Worm (Caenorhabditis elegans) whole organism, L2 larva: Measurements from ENCODE around the gene fbxa-134.
A peak's percentile ranks its signal among the peaks of the same experiment; 100 is the strongest.

Experiments used
- F13H6.1 ChIP-seq: sonication (generic microtip); optimal IDR thresholded peaks from 2 replicates; lab custom pipeline; 2016; ENCODE audit warnings: missing genetic modification characterization, missing compliant biosample characterization
- R02D3.7 ChIP-seq: fragments of 150-350 bp; optimal IDR thresholded peaks from 2 replicates; lab custom pipeline; 2014; ENCODE audit warnings: missing biosample characterization, missing genetic modification characterization
- ama-1 ChIP-seq: fragments of 150-350 bp; optimal IDR thresholded peaks from 2 replicates; lab custom pipeline; 2018; ENCODE audit warnings: inconsistent platforms
- ceh-16 ChIP-seq: fragments of 150-350 bp; optimal IDR thresholded peaks from 2 replicates; lab custom pipeline; 2014; ENCODE audit warnings: missing biosample characterization, missing genetic modification characterization
- ceh-82 ChIP-seq: fragments of 150-350 bp; optimal IDR thresholded peaks from 2 replicates; lab custom pipeline; 2014; ENCODE audit warnings: missing biosample characterization, missing genetic modification characterization
- crh-2 ChIP-seq: sonication (generic microtip); optimal IDR thresholded peaks from 2 replicates; lab custom pipeline; 2017; ENCODE audit warnings: missing biosample characterization, missing genetic modification characterization
- dmd-4 ChIP-seq: sonication (generic microtip); optimal IDR thresholded peaks from 2 replicates; lab custom pipeline; 2017; ENCODE audit warnings: missing biosample characterization, missing genetic modification characterization
- egl-27 ChIP-seq: sonication (generic microtip); optimal IDR thresholded peaks from 3 replicates; lab custom pipeline; 2017; ENCODE audit warnings: missing biosample characterization, missing genetic modification reagents, missing genetic modification characterization
- gmeb-1 ChIP-seq: fragments of 150-350 bp; optimal IDR thresholded peaks from 2 replicates; lab custom pipeline; 2014; ENCODE audit warnings: missing biosample characterization, missing genetic modification characterization
- lin-13 ChIP-seq: fragments of 150-350 bp; optimal IDR thresholded peaks from 2 replicates; lab custom pipeline; 2014; ENCODE audit warnings: missing biosample characterization, missing genetic modification reagents, missing genetic modification characterization
- lin-39 ChIP-seq: fragments of 150-350 bp; optimal IDR thresholded peaks from 2 replicates; lab custom pipeline; 2014; ENCODE audit warnings: missing biosample characterization, missing genetic modification reagents, missing genetic modification characterization
- lsy-2 ChIP-seq, 2 experiments: fragments of 150-350 bp in 1 of 2; sonication (generic microtip) in 1 of 2; optimal IDR thresholded peaks; 2 replicates each; lab custom pipeline; 2014 to 2017; ENCODE audit warnings: missing biosample characterization in 2 of 2, missing genetic modification characterization in 2 of 2
- mab-5 ChIP-seq: fragments of 150-350 bp; optimal IDR thresholded peaks from 2 replicates; lab custom pipeline; 2014; ENCODE audit warnings: missing biosample characterization, missing genetic modification characterization
- mdl-1 ChIP-seq, 2 experiments: fragments of 150-350 bp in 1 of 2; sonication (generic microtip) in 1 of 2; optimal IDR thresholded peaks; 2 replicates each; lab custom pipeline; 2017; ENCODE audit warnings: missing biosample characterization in 2 of 2, missing genetic modification characterization in 2 of 2
- nhr-10 ChIP-seq: sonication (generic microtip); optimal IDR thresholded peaks from 2 replicates; lab custom pipeline; 2017; ENCODE audit warnings: missing biosample characterization, missing genetic modification characterization
- nhr-11 ChIP-seq: fragments of 150-350 bp; optimal IDR thresholded peaks from 2 replicates; lab custom pipeline; 2014; ENCODE audit warnings: missing biosample characterization, missing genetic modification characterization
- nhr-23 ChIP-seq: fragments of 150-350 bp; optimal IDR thresholded peaks from 2 replicates; lab custom pipeline; 2014; ENCODE audit warnings: missing biosample characterization, missing genetic modification reagents, missing genetic modification characterization
- peb-1 ChIP-seq: fragments of 150-350 bp; optimal IDR thresholded peaks from 2 replicates; lab custom pipeline; 2014; ENCODE audit warnings: missing biosample characterization, missing genetic modification characterization
- sem-4 ChIP-seq: fragments of 150-350 bp; optimal IDR thresholded peaks from 2 replicates; lab custom pipeline; 2014; ENCODE audit warnings: missing biosample characterization, missing genetic modification reagents, missing genetic modification characterization
- sma-3 ChIP-seq: sonication (generic microtip); optimal IDR thresholded peaks from 2 replicates; lab custom pipeline; 2016; ENCODE audit warnings: missing genetic modification reagents, missing genetic modification characterization, missing compliant biosample characterization
- sma-9 ChIP-seq, 2 experiments: fragments of 150-350 bp in 1 of 2; sonication (generic microtip) in 1 of 2; optimal IDR thresholded peaks; 2 replicates each; lab custom pipeline; 2014 to 2016; ENCODE audit warnings: missing genetic modification characterization in 2 of 2, mild to moderate bottlenecking in 1 of 2, missing biosample characterization in 1 of 2, missing compliant biosample characterization in 1 of 2, missing genetic modification reagents in 1 of 2, moderate library complexity in 1 of 2
- snpc-4 ChIP-seq: fragments of 150-350 bp; optimal IDR thresholded peaks from 2 replicates; lab custom pipeline; 2014; ENCODE audit warnings: missing biosample characterization, missing genetic modification characterization
- unc-39 ChIP-seq: fragments of 150-350 bp; optimal IDR thresholded peaks from 2 replicates; lab custom pipeline; 2014; ENCODE audit warnings: missing biosample characterization, missing genetic modification characterization
- unc-55 ChIP-seq: fragments of 150-350 bp; sonication (generic microtip); optimal IDR thresholded peaks from 3 replicates; lab custom pipeline; 2014; ENCODE audit warnings: missing biosample characterization, missing genetic modification reagents, missing genetic modification characterization
- unc-62 ChIP-seq: fragments of 150-350 bp; optimal IDR thresholded peaks from 2 replicates; lab custom pipeline; 2014; ENCODE audit warnings: missing biosample characterization, missing genetic modification reagents, missing genetic modification characterization
- ztf-11 ChIP-seq: sonication (generic microtip); optimal IDR thresholded peaks from 2 replicates; lab custom pipeline; 2017; ENCODE audit warnings: missing biosample characterization, missing genetic modification characterization

Gene fbxa-134

DNA sequence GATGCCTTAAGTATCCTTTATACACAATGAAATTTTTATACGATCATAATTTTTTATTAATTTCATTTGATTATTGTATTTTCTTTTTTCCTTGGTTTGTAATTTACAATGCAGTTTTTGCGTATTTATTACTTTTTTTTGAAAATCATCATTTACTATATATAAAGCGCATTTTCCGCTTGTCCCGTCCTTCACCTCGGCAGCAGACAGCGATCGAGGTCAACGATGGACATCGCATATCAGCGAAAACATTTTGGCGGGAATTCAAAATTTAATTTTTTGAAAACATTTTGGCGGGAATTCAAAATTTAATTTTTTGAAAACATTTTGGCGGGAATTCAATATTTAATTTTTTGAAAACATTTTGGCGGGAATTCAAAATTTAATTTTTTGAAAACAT, 44.7 kb downstream of the fbxa-134 start:
- no peak for TF ChIP-seq lin-13 (GFP tag; lab: Kevin White, UChicago)
- TF ChIP-seq nhr-11 = no peak
- peak; percentile 5 for TF ChIP-seq snpc-4
- no peak for TF ChIP-seq ztf-11 (tag; lab: Kevin White, UChicago)
- no peak for TF ChIP-seq unc-55

DNA sequence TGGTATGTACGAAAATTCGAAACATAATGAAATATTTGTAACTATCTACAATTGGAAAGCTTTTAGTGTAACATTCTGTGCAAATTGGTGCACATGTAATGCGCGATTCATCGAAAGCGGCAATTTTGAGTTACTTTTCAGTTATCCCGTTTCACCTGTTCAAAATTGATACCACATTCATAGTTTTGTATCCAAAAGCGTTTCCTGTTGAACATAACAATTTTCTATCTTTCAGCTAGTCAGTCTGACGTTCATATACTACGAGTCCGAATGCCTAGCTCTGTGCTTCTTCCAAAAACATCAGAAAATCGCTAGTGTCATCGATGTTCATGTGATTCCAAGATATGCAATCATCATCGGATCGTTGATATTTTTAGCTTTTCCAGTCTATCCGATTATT, 49.3 kb downstream of the fbxa-134 start:
- TF ChIP-seq dmd-4 (tag; lab: Kevin White, UChicago) (no peak), mdl-1 (tag; optimal IDR thresholded peaks at IDR 0.05; lab: Kevin White, UChicago) (no peak), lin-39 (no peak), sem-4 (tag; lab: Kevin White, UChicago) (no peak), sma-9 (GFP tag; optimal IDR thresholded peaks at IDR 0.05; lab: Kevin White, UChicago) (no peak), sma-9 (tag; optimal IDR thresholded peaks at IDR 0.05; lab: Kevin White, UChicago) (no peak), R02D3.7 (no peak), crh-2 (tag; lab: Kevin White, UChicago) (no peak), snpc-4 (no peak), lin-13 (GFP tag; lab: Kevin White, UChicago) (no peak), nhr-10 (tag; lab: Kevin White, UChicago) (no peak), nhr-23 (tag; lab: Kevin White, UChicago) (no peak)

DNA sequence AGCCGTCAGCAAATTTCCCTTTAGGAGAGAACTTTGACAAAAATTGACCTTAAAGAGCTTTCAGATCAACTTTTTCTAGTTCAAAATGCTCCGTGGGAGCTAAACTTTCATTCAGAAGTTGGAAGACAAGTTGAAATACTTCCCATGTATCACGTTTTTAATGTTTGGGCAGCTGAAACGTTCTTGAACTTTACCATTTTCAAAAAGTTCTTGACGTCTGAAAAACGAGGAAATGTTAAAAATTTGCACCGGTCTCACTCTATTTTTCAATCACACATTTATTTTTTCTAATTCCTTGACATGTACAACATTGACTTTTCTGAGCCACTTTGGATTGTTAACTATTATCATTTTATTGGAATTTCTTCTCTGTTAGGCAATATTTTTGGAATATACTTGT, 49.9 kb downstream of the fbxa-134 start, which contains the start of gene sri-70:
sri-70 (plus strand) TSS at position 301 of the 400 bp plus-strand sequence.
- TF ChIP-seq ama-1 (lab: Kevin White, UChicago) (no peak), nhr-11 (no peak), egl-27 (tag; lab: Kevin White, UChicago) (no peak), peb-1 (no peak), unc-62 (GFP tag; lab: Kevin White, UChicago) (no peak), sma-9 (GFP tag; optimal IDR thresholded peaks at IDR 0.05; lab: Kevin White, UChicago) (no peak), sma-9 (tag; optimal IDR thresholded peaks at IDR 0.05; lab: Kevin White, UChicago) (no peak), sma-3 (GFP tag; lab: Kevin White, UChicago) (no peak), ztf-11 (tag; lab: Kevin White, UChicago) (no peak), nhr-10 (tag; lab: Kevin White, UChicago) (no peak), ceh-82 (tag; lab: Kevin White, UChicago) (no peak)

DNA sequence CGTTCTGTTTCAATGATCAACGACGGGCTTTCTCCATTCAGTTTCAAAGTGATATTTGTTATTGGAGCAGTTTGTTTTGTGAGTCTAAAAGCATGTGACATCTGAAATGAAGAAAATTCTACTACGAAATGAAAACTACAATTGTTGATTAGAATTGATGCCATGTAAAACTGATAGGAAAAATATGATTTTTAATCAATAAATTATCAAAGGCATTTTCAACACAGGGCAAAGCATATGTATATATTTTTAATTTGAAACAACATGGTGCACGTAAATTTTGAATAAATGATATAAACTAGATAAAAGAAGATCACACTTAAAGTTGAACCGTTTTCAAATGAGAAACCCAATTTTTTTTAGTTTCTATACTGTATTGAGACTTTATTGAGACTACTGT, 51.3 kb downstream of the fbxa-134 start, which contains the start of gene K10G4.5:
K10G4.5 (minus strand) TSS at position 101 of the 400 bp plus-strand sequence.
- TF ChIP-seq F13H6.1 (tag; lab: Kevin White, UChicago) (no peak), peb-1 (no peak), mab-5 (tag; lab: Kevin White, UChicago) (no peak), ceh-16 (tag; lab: Kevin White, UChicago) (no peak), snpc-4 (no peak), gmeb-1 (tag; lab: Kevin White, UChicago) (no peak), egl-27 (tag; lab: Kevin White, UChicago) (no peak), unc-39 (tag; lab: Kevin White, UChicago) (no peak), lsy-2 (tag; optimal IDR thresholded peaks at IDR 0.05; lab: Kevin White, UChicago) (no peak)
